Worm (Caenorhabditis elegans): ENCODE results near the gene twk-35.

twk-35 gene

ce11 chrV:20879069-20879667, 16.4 kb downstream of the twk-35 start, which contains the start of gene unc-80:
TSS of gene unc-80 (plus strand) at chrV:20879601.
- peak; percentile 81 for TF ChIP-seq nfya-1 (tag; optimal IDR thresholded peaks at IDR 0.05; ENCODE audit: insufficient read depth)
- no peak for TF ChIP-seq fos-1 (tag; optimal IDR thresholded peaks at IDR 0.05)
- TF ChIP-seq unc-39 (tag; optimal IDR thresholded peaks at IDR 0.05), result no peak
- no peak for TF ChIP-seq eor-1 (tag; optimal IDR thresholded peaks at IDR 0.05)
- TF ChIP-seq ceh-16 (tag; optimal IDR thresholded peaks at IDR 0.05), result no peak
- TF ChIP-seq daf-12 (tag; optimal IDR thresholded peaks at IDR 0.05), result no peak
- no peak for TF ChIP-seq aly-2 (tag; optimal IDR thresholded peaks at IDR 0.05)
- TF ChIP-seq ztf-11 (tag; optimal IDR thresholded peaks at IDR 0.05), result no peak
- TF ChIP-seq nhr-11 (tag; optimal IDR thresholded peaks at IDR 0.05), result no peak
- TF ChIP-seq lin-39 (tag; optimal IDR thresholded peaks at IDR 0.05), result peak; percentile 51
- TF ChIP-seq elt-3 (tag; optimal IDR thresholded peaks at IDR 0.05), result no peak
- TF ChIP-seq nhr-23 (tag; optimal IDR thresholded peaks at IDR 0.05), result no peak
- TF ChIP-seq nhr-76 (tag; optimal IDR thresholded peaks at IDR 0.05), result no peak
- no peak for TF ChIP-seq elt-2 (tag; optimal IDR thresholded peaks at IDR 0.05)
- no peak for TF ChIP-seq zag-1 (tag; optimal IDR thresholded peaks at IDR 0.05)
- no peak for TF ChIP-seq pha-4 (tag; optimal IDR thresholded peaks at IDR 0.05)
- TF ChIP-seq ceh-82 (tag; optimal IDR thresholded peaks at IDR 0.05), result no peak
- TF ChIP-seq ceh-28 (tag; optimal IDR thresholded peaks at IDR 0.05), result no peak
- TF ChIP-seq mml-1 (tag; optimal IDR thresholded peaks at IDR 0.05), result no peak
- TF ChIP-seq nhr-237 (tag; optimal IDR thresholded peaks at IDR 0.05), result no peak
- TF ChIP-seq sea-2 (GFP tag; optimal IDR thresholded peaks at IDR 0.05), result no peak
- TF ChIP-seq hmg-11 (tag; optimal IDR thresholded peaks at IDR 0.05), result peak; percentile 63
- no peak for TF ChIP-seq R02D3.7 (tag; optimal IDR thresholded peaks at IDR 0.05)
- peak; percentile 4 for TF ChIP-seq fkh-10 (GFP tag; optimal IDR thresholded peaks at IDR 0.05)
- TF ChIP-seq ceh-9 (tag; optimal IDR thresholded peaks at IDR 0.05), result no peak
- peak; percentile 11 for TF ChIP-seq pqm-1 (tag; optimal IDR thresholded peaks at IDR 0.05)
- TF ChIP-seq nhr-77 (tag; optimal IDR thresholded peaks at IDR 0.05), result no peak
- no peak for TF ChIP-seq snpc-4 (tag; optimal IDR thresholded peaks at IDR 0.05)
- TF ChIP-seq egl-5 (tag; optimal IDR thresholded peaks at IDR 0.05), result peak; percentile 81
- no peak for TF ChIP-seq mdl-1 (tag; optimal IDR thresholded peaks at IDR 0.05)
- TF ChIP-seq jun-1 (tag; optimal IDR thresholded peaks at IDR 0.05), result no peak
- no peak for TF ChIP-seq ZK546.5 (tag; optimal IDR thresholded peaks at IDR 0.05)
- TF ChIP-seq nhr-12 (tag; optimal IDR thresholded peaks at IDR 0.05), result no peak
- no peak for TF ChIP-seq nhr-28 (tag; optimal IDR thresholded peaks at IDR 0.05)
- peak; percentile 2 for TF ChIP-seq elt-1 (tag; optimal IDR thresholded peaks at IDR 0.05)
- no peak for TF ChIP-seq unc-62 (GFP tag; optimal IDR thresholded peaks at IDR 0.05)
- no peak for TF ChIP-seq egl-27 (tag; optimal IDR thresholded peaks at IDR 0.05)
- no peak for TF ChIP-seq nhr-43 (tag; optimal IDR thresholded peaks at IDR 0.05; ENCODE audit: poor library complexity, severe bottlenecking)
- TF ChIP-seq lsy-12 (tag; optimal IDR thresholded peaks at IDR 0.05), result no peak
- no peak for TF ChIP-seq nhr-67 (tag; optimal IDR thresholded peaks at IDR 0.05)
- no peak for TF ChIP-seq ama-1 (optimal IDR thresholded peaks at IDR 0.05)
- no peak for TF ChIP-seq nhr-25 (tag; optimal IDR thresholded peaks at IDR 0.05)
- peak; percentile 32 for TF ChIP-seq skn-1 (tag; optimal IDR thresholded peaks at IDR 0.05)
- TF ChIP-seq tbx-2 (tag; optimal IDR thresholded peaks at IDR 0.05), result peak; percentile 5
- no peak for TF ChIP-seq ztf-4 (tag; optimal IDR thresholded peaks at IDR 0.05)
- no peak for TF ChIP-seq fkh-2 (tag; optimal IDR thresholded peaks at IDR 0.05)
- TF ChIP-seq lin-15B (tag; optimal IDR thresholded peaks at IDR 0.05), result peak; percentile 31

Measured in whole organism, L3 larva.